Worm (Caenorhabditis elegans) whole organism, L4 larva: ENCODE measurements around the gene F55G7.4.

Experiments
- F10B5.3 ChIP-seq: sonication (generic microtip); optimal IDR thresholded peaks from 2 replicates; lab custom pipeline; 2016; ENCODE audit warnings: mild to moderate bottlenecking, missing genetic modification characterization, missing compliant biosample characterization
- F26F4.8 ChIP-seq: fragments of 200-800 bp; sonication (Bioruptor generic); conservative IDR thresholded peaks from 2 replicates; pipeline ENCODE4 v1.3.6; 2022; ENCODE audit warnings: missing genetic modification characterization, missing compliant biosample characterization
- F37D6.2 ChIP-seq: sonication (generic microtip); optimal IDR thresholded peaks from 2 replicates; lab custom pipeline; 2016; ENCODE audit warnings: mild to moderate bottlenecking, missing genetic modification characterization, missing compliant biosample characterization
- F44E2.7 ChIP-seq: fragments of 200-800 bp; sonication (Bioruptor generic); IDR thresholded peaks from 2 replicates; pipeline ENCODE4 v2.1.2; 2022; ENCODE audit warnings: missing genetic modification characterization, missing compliant biosample characterization
- R02D3.7 ChIP-seq: fragments of 150-350 bp; sonication (generic microtip); optimal IDR thresholded peaks from 3 replicates; lab custom pipeline; 2014; ENCODE audit warnings: missing biosample characterization, missing genetic modification characterization
- Y105C5A.15 ChIP-seq: fragments of 200-800 bp; sonication (Bioruptor generic); IDR thresholded peaks from 2 replicates; pipeline ENCODE4 v1.3.6; 2022; ENCODE audit warnings: missing genetic modification characterization, missing compliant biosample characterization
- Y48G9A.11 ChIP-seq: fragments of 200-800 bp; sonication (Bioruptor generic); IDR thresholded peaks from 2 replicates; pipeline ENCODE4 v1.3.6; 2022; ENCODE audit warnings: missing genetic modification reagents, missing genetic modification characterization, missing compliant biosample characterization
- Y5F2A.4 ChIP-seq: fragments of 200-800 bp; sonication (Bioruptor generic); optimal IDR thresholded peaks from 2 replicates; lab custom pipeline; 2018; ENCODE audit warnings: mild to moderate bottlenecking, missing genetic modification characterization, missing compliant biosample characterization
- aha-1 ChIP-seq: fragments of 150-350 bp; peaks from one replicate; lab custom pipeline; 2014; ENCODE audit warnings: missing biosample characterization, missing genetic modification characterization
- ama-1 ChIP-seq: fragments of 150-350 bp; optimal IDR thresholded peaks from 2 replicates; lab custom pipeline; 2014; ENCODE audit warnings: inconsistent platforms, mixed read lengths
- attf-4 ChIP-seq: sonication (generic microtip); optimal IDR thresholded peaks from 3 replicates; lab custom pipeline; 2017; ENCODE audit warnings: missing biosample characterization, missing genetic modification characterization
- ceh-20 ChIP-seq: fragments of 200-800 bp; sonication (Bioruptor generic); IDR thresholded peaks from 2 replicates; pipeline ENCODE4 v1.3.6; 2022; ENCODE audit warnings: missing genetic modification reagents, missing genetic modification characterization, missing compliant biosample characterization
- ces-1 ChIP-seq: fragments of 150-350 bp; sonication (generic microtip); optimal IDR thresholded peaks from 4 replicates; lab custom pipeline; 2014; ENCODE audit warnings: missing biosample characterization, missing genetic modification reagents, missing genetic modification characterization
- cey-2 ChIP-seq: sonication (generic microtip); optimal IDR thresholded peaks from 3 replicates; lab custom pipeline; 2017; ENCODE audit warnings: missing genetic modification characterization, mild to moderate bottlenecking, missing compliant biosample characterization, antibody characterized with exemption, borderline replicate concordance; ENCODE audit not compliant: insufficient read depth
- daf-12 ChIP-seq: fragments of 150-350 bp; optimal IDR thresholded peaks from 2 replicates; lab custom pipeline; 2014; ENCODE audit warnings: missing biosample characterization, missing genetic modification reagents, missing genetic modification characterization
- daf-19 ChIP-seq: fragments of 200-800 bp; sonication (Bioruptor generic); conservative IDR thresholded peaks from 2 replicates; pipeline ENCODE4 v1.3.6; 2022; ENCODE audit warnings: missing genetic modification characterization, missing compliant biosample characterization
- dmd-8 ChIP-seq: fragments of 200-800 bp; sonication (Bioruptor generic); IDR thresholded peaks from 2 replicates; pipeline ENCODE4 v1.3.6; 2022; ENCODE audit warnings: missing genetic modification characterization, missing compliant biosample characterization
- dmd-9 ChIP-seq: fragments of 200-800 bp; sonication (Bioruptor generic); IDR thresholded peaks from 2 replicates; pipeline ENCODE4 v1.3.6; 2022; ENCODE audit warnings: missing genetic modification reagents, missing genetic modification characterization, missing compliant biosample characterization
- dpl-1 ChIP-seq: fragments of 150-350 bp; optimal IDR thresholded peaks from 2 replicates; lab custom pipeline; 2014; ENCODE audit warnings: missing biosample characterization, missing genetic modification reagents, missing genetic modification characterization
- duxl-1 ChIP-seq: sonication (generic microtip); optimal IDR thresholded peaks from 2 replicates; lab custom pipeline; 2016; ENCODE audit warnings: mild to moderate bottlenecking, missing genetic modification characterization, moderate library complexity, missing compliant biosample characterization; ENCODE audit not compliant: poor library complexity
- dve-1 ChIP-seq: sonication (generic microtip); optimal IDR thresholded peaks from 2 replicates; lab custom pipeline; 2017; ENCODE audit warnings: antibody characterized with exemption, mild to moderate bottlenecking, missing genetic modification characterization, missing compliant biosample characterization; ENCODE audit not compliant: insufficient read depth
- fos-1 ChIP-seq: fragments of 150-350 bp; optimal IDR thresholded peaks from 2 replicates; lab custom pipeline; 2014; ENCODE audit warnings: missing biosample characterization, missing genetic modification characterization
- lin-29 ChIP-seq: fragments of 200-800 bp; sonication (Bioruptor generic); IDR thresholded peaks from 2 replicates; pipeline ENCODE4 v1.3.6; 2022; ENCODE audit warnings: missing genetic modification reagents, missing genetic modification characterization, missing compliant biosample characterization
- lin-38 ChIP-seq: fragments of 200-800 bp; sonication (Bioruptor generic); IDR thresholded peaks from 2 replicates; pipeline ENCODE4 v1.3.6; 2022; ENCODE audit warnings: missing genetic modification reagents, missing genetic modification characterization, missing compliant biosample characterization
- lin-39 ChIP-seq: fragments of 150-350 bp; optimal IDR thresholded peaks from 2 replicates; lab custom pipeline; 2014; ENCODE audit warnings: missing biosample characterization, missing genetic modification reagents, missing genetic modification characterization
- lir-3 ChIP-seq: sonication (generic microtip); optimal IDR thresholded peaks from 2 replicates; lab custom pipeline; 2016; ENCODE audit warnings: mild to moderate bottlenecking, missing genetic modification characterization, missing compliant biosample characterization
- madf-5 ChIP-seq, 2 experiments: fragments of 200-800 bp; sonication (Bioruptor generic); IDR thresholded peaks; 2 replicates each; pipeline ENCODE4 v1.3.6; 2022; ENCODE audit warnings: missing compliant biosample characterization in 2 of 2, missing genetic modification characterization in 2 of 2
- mdl-1 ChIP-seq, 2 experiments: fragments of 150-350 bp in 1 of 2; sonication (generic microtip) in 1 of 2; optimal IDR thresholded peaks; 2 replicates each; lab custom pipeline; 2014 to 2017; ENCODE audit warnings: missing biosample characterization in 2 of 2, missing genetic modification characterization in 2 of 2
- mdt-29 ChIP-seq: fragments of 200-800 bp; sonication (Bioruptor generic); IDR thresholded peaks from 2 replicates; pipeline ENCODE4 v1.3.6; 2022; ENCODE audit warnings: missing genetic modification reagents, missing genetic modification characterization, missing compliant biosample characterization
- mep-1 ChIP-seq: fragments of 150-350 bp; sonication (generic microtip); optimal IDR thresholded peaks from 3 replicates; lab custom pipeline; 2014; ENCODE audit warnings: missing biosample characterization, missing genetic modification characterization
- mes-2 ChIP-seq: sonication (generic microtip); optimal IDR thresholded peaks from 2 replicates; lab custom pipeline; 2016; ENCODE audit warnings: missing genotype, mild to moderate bottlenecking, missing genetic modification characterization, missing compliant biosample characterization; ENCODE audit not compliant: poor library complexity, severe bottlenecking
- mxl-2 ChIP-seq: fragments of 200-800 bp; sonication (Bioruptor generic); conservative IDR thresholded peaks from 2 replicates; pipeline ENCODE4 v1.3.6; 2022; ENCODE audit warnings: missing genetic modification reagents, missing genetic modification characterization, missing compliant biosample characterization
- mxl-3 ChIP-seq: fragments of 200-800 bp; sonication (Bioruptor generic); optimal IDR thresholded peaks from 2 replicates; lab custom pipeline; 2018; ENCODE audit warnings: mild to moderate bottlenecking, missing genetic modification characterization, missing compliant biosample characterization
- nhr-237 ChIP-seq: sonication (generic microtip); optimal IDR thresholded peaks from 2 replicates; lab custom pipeline; 2017; ENCODE audit warnings: missing biosample characterization, missing genetic modification characterization
- nhr-25 ChIP-seq: sonication (generic microtip); optimal IDR thresholded peaks from 2 replicates; lab custom pipeline; 2017; ENCODE audit warnings: missing genetic modification characterization, mild to moderate bottlenecking, missing compliant biosample characterization, antibody characterized with exemption, moderate library complexity, borderline replicate concordance; ENCODE audit not compliant: insufficient read depth
- nhr-48 ChIP-seq: sonication (generic microtip); optimal IDR thresholded peaks from 2 replicates; lab custom pipeline; 2016; ENCODE audit warnings: mild to moderate bottlenecking, missing genetic modification characterization, missing compliant biosample characterization
- nhr-76 ChIP-seq: fragments of 150-350 bp; optimal IDR thresholded peaks from 2 replicates; lab custom pipeline; 2014; ENCODE audit warnings: missing biosample characterization, missing genetic modification characterization
- nhr-77 ChIP-seq: fragments of 150-350 bp; optimal IDR thresholded peaks from 2 replicates; lab custom pipeline; 2014; ENCODE audit warnings: missing biosample characterization, missing genetic modification characterization
- pha-4 ChIP-seq, 2 experiments: fragments of 150-350 bp in 1 of 2; fragments of 200-800 bp in 1 of 2; sonication (Bioruptor generic) in 1 of 2; IDR thresholded peaks in 1 of 2; optimal IDR thresholded peaks in 1 of 2; 2 replicates each; pipeline versions ENCODE4 v1.3.6 to Lab custom; 2014 to 2022; ENCODE audit warnings: missing genetic modification characterization in 2 of 2, missing genetic modification reagents in 2 of 2, missing biosample characterization in 1 of 2, missing compliant biosample characterization in 1 of 2
- pqm-1 ChIP-seq: sonication (generic microtip); optimal IDR thresholded peaks from 2 replicates; lab custom pipeline; 2017; ENCODE audit warnings: missing biosample characterization, missing genetic modification characterization
- rbr-2 ChIP-seq: sonication (generic microtip); optimal IDR thresholded peaks from 2 replicates; lab custom pipeline; 2016; ENCODE audit warnings: missing genotype, missing genetic modification characterization, missing compliant biosample characterization
- saeg-2 ChIP-seq: fragments of 200-800 bp; sonication (Bioruptor generic); IDR thresholded peaks from 2 replicates; pipeline ENCODE4 v1.3.6; 2022; ENCODE audit warnings: missing genetic modification reagents, missing genetic modification characterization, missing compliant biosample characterization
- skn-1 ChIP-seq: fragments of 150-350 bp; optimal IDR thresholded peaks from 2 replicates; lab custom pipeline; 2014; ENCODE audit warnings: missing biosample characterization, missing genetic modification characterization
- snpc-1.2 ChIP-seq: fragments of 200-800 bp; sonication (Bioruptor generic); IDR thresholded peaks from 2 replicates; pipeline ENCODE4 v1.3.6; 2022; ENCODE audit warnings: missing genetic modification reagents, missing genetic modification characterization, missing compliant biosample characterization
- spr-1 ChIP-seq: sonication (generic microtip); optimal IDR thresholded peaks from 2 replicates; lab custom pipeline; 2016; ENCODE audit warnings: mild to moderate bottlenecking, missing genetic modification characterization, missing compliant biosample characterization
- spr-3 ChIP-seq: fragments of 200-800 bp; sonication (Bioruptor generic); optimal IDR thresholded peaks from 2 replicates; lab custom pipeline; 2018; ENCODE audit warnings: mild to moderate bottlenecking, missing genetic modification characterization, missing compliant biosample characterization
- tra-1 ChIP-seq: fragments of 200-800 bp; sonication (Bioruptor generic); IDR thresholded peaks from 2 replicates; pipeline ENCODE4 v1.3.6; 2022; ENCODE audit warnings: missing genetic modification reagents, missing genetic modification characterization, missing compliant biosample characterization
- unc-130 ChIP-seq: sonication (generic microtip); optimal IDR thresholded peaks from 2 replicates; lab custom pipeline; 2016; ENCODE audit warnings: missing genetic modification reagents, missing genetic modification characterization, missing compliant biosample characterization
- zip-11 ChIP-seq: fragments of 200-800 bp; sonication (Bioruptor generic); IDR thresholded peaks from 2 replicates; pipeline ENCODE4 v1.3.6; 2022; ENCODE audit warnings: missing genetic modification characterization, missing compliant biosample characterization
- zip-2 ChIP-seq: fragments of 150-350 bp; optimal IDR thresholded peaks from 2 replicates; lab custom pipeline; 2014; ENCODE audit warnings: missing biosample characterization, missing genetic modification characterization

F55G7.4 gene

DNA sequence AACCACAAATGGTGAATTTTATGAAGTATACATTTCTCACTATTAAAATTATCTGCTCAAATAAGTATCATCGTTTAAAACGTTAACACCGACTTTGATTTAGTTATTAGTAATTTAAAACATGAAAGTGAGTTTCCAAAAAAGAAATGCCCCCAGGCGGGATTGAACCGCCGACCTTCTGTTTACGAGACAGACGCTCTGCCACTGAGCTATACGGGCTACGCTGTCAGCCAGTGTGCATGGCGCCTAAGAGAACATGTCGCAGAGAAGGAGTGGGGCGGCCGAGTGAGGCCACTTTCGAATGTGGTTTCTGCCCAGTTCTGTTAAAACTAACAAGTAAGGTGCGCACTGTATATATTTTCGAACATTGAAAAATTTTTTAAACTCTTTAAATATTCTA lies 7.2 kb downstream of the F55G7.4 start (continued):
- TF ChIP-seq lin-38, result peak; percentile 71
- no peak for TF ChIP-seq lin-29 (GFP tag; lab: Robert Waterston, UW)
- TF ChIP-seq nhr-76 (tag; lab: Kevin White, UChicago), result no peak
- peak; percentile 82 for TF ChIP-seq F37D6.2
- TF ChIP-seq nhr-48 (tag; lab: Kevin White, UChicago), result peak; percentile 42
- TF ChIP-seq pqm-1 (tag; lab: Kevin White, UChicago), result no peak
- TF ChIP-seq spr-3 (GFP tag; lab: Kevin White, UChicago), result peak; percentile 58
- TF ChIP-seq rbr-2, result peak; percentile 72
- TF ChIP-seq Y105C5A.15, result peak; percentile 51; the same call in 1 of the 2 replicates
- peak; percentile 63; the same call in 1 of the 2 replicates for TF ChIP-seq F44E2.7
- TF ChIP-seq pha-4 (GFP tag; IDR thresholded peaks at IDR 0.05; lab: Robert Waterston, UW), result peak; percentile 87
- no peak for TF ChIP-seq pha-4 (tag; optimal IDR thresholded peaks at IDR 0.05; lab: Kevin White, UChicago)
- TF ChIP-seq F26F4.8 (GFP tag; lab: Robert Waterston, UW), result peak; percentile 52; the same call in 1 of the 2 replicates
- peak; percentile 75 for TF ChIP-seq dmd-9 (GFP tag; lab: Robert Waterston, UW)
- TF ChIP-seq nhr-77 (tag; lab: Kevin White, UChicago), result peak; percentile 58
- TF ChIP-seq F10B5.3 (tag; lab: Kevin White, UChicago), result peak; percentile 61
- no peak for TF ChIP-seq nhr-25 (tag; lab: Kevin White, UChicago)
- peak; percentile 63; the same call in 1 of the 2 replicates for TF ChIP-seq Y48G9A.11 (GFP tag; lab: Robert Waterston, UW)
- no peak for TF ChIP-seq nhr-237 (tag; lab: Kevin White, UChicago)
- TF ChIP-seq spr-1 (tag; lab: Kevin White, UChicago), result peak; percentile 62
- no peak for TF ChIP-seq skn-1 (tag; lab: Kevin White, UChicago)
- TF ChIP-seq duxl-1 (tag; lab: Kevin White, UChicago), result peak; percentile 78
- peak; percentile 27 for TF ChIP-seq lir-3 (tag; lab: Kevin White, UChicago)
- TF ChIP-seq unc-130 (GFP tag; lab: Kevin White, UChicago), result peak; percentile 16
- peak; percentile 66 to 71; a peak in 2 of 4 replicates for TF ChIP-seq madf-5 (GFP tag; IDR thresholded peaks at IDR 0.05; lab: Robert Waterston, UW)
- TF ChIP-seq ces-1 (GFP tag; lab: Kevin White, UChicago), result no peak
- TF ChIP-seq saeg-2 (GFP tag; lab: Robert Waterston, UW), result no peak
- TF ChIP-seq cey-2, result no peak
- peak; percentile 69 for TF ChIP-seq Y5F2A.4 (GFP tag; lab: Kevin White, UChicago)
- TF ChIP-seq aha-1, result peak; percentile 94
- no peak for TF ChIP-seq lin-39 (tag; lab: Kevin White, UChicago)
- TF ChIP-seq mxl-3 (GFP tag; lab: Kevin White, UChicago), result peak; percentile 11
- TF ChIP-seq dmd-8 (GFP tag; lab: Robert Waterston, UW), result peak; percentile 91
- TF ChIP-seq R02D3.7 (tag; lab: Kevin White, UChicago), result no peak
- no peak for TF ChIP-seq dpl-1 (GFP tag; lab: Kevin White, UChicago)
- peak; percentile 43 for TF ChIP-seq dve-1 (tag; lab: Kevin White, UChicago)
- TF ChIP-seq mes-2, result peak; percentile 85
- no peak for TF ChIP-seq fos-1
- TF ChIP-seq mdt-29 (GFP tag; lab: Robert Waterston, UW), result no peak; the same call in 1 of the 2 replicates
- TF ChIP-seq snpc-1.2 (GFP tag; lab: Robert Waterston, UW), result peak; percentile 87
- TF ChIP-seq ama-1 (lab: Kevin White, UChicago), result no peak
- peak; percentile 49 for TF ChIP-seq zip-2 (tag; lab: Kevin White, UChicago)
- TF ChIP-seq zip-11, result no peak
- TF ChIP-seq mep-1 (tag; lab: Kevin White, UChicago), result no peak
- no peak for TF ChIP-seq mdl-1 (tag; optimal IDR thresholded peaks at IDR 0.05; lab: Kevin White, UChicago)
- peak; percentile 72; the same call in 1 of the 2 replicates for TF ChIP-seq tra-1 (GFP tag; lab: Robert Waterston, UW)
- no peak for TF ChIP-seq attf-4 (tag; lab: Kevin White, UChicago)
- no peak for TF ChIP-seq daf-19 (GFP tag; lab: Robert Waterston, UW)
- TF ChIP-seq ceh-20, result peak; percentile 73
- no peak for TF ChIP-seq daf-12 (tag; lab: Kevin White, UChicago)
- TF ChIP-seq mxl-2 (GFP tag; lab: Robert Waterston, UW), result no peak
